Worm (Caenorhabditis elegans): Measurements from ENCODE around the gene F32A5.8.

DNA sequence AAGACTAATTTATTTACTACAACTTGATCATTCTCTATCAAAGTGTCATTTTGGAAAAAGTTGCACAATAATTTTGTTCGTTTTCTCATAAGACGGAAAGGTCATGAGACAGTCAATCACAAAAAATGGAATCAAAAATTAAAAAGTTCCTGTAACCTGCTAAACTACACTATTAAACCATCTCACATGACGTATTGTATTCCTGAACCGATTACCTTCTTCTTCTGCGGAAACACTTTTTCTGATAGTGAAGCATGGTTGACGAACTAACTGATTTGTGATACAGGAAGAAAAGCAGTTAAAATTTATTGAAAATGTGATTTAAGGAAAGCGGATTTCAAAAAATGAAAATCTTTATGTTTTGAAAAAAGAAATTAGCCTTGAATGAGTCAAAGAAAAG lies 13.9 kb downstream of the F32A5.8 start:
- TF ChIP-seq cog-1 (tag; optimal IDR thresholded peaks at IDR 0.05) (no peak), tab-1 (GFP tag; IDR thresholded peaks at IDR 0.05) (no peak), klf-2 (GFP tag; conservative IDR thresholded peaks at IDR 0.05) (no peak), ztf-23 (GFP tag; IDR thresholded peaks at IDR 0.05) (no peak)
